Fruit fly (Drosophila melanogaster) whole organism, embryonic: ENCODE results near the gene CG43638.

ENCODE experiments used
- Ada2b ChIP-seq: fragments of 200-800 bp; sonication (Bioruptor generic); IDR thresholded peaks from 2 replicates; pipeline ENCODE4 v1.3.6; 2022; ENCODE audit warnings: missing biosample characterization, missing genetic modification characterization
- Adf1 ChIP-seq: fragments of 200-800 bp; sonication (Bioruptor generic); IDR thresholded peaks from 2 replicates; pipeline ENCODE4 v1.3.6; 2022; ENCODE audit warnings: missing biosample characterization, missing genetic modification characterization
- Atf-2 ChIP-seq: fragments of 200-800 bp; sonication (Bioruptor generic); optimal IDR thresholded peaks from 2 replicates; lab custom pipeline; 2016; ENCODE audit warnings: missing biosample characterization, missing genetic modification characterization
- Atf6 ChIP-seq: fragments of 200-800 bp; sonication (Bioruptor generic); IDR thresholded peaks from 2 replicates; pipeline ENCODE4 v1.3.6; 2022; ENCODE audit warnings: missing biosample characterization, missing genetic modification characterization
- B-H1 ChIP-seq: fragments of 200-800 bp; sonication (Bioruptor generic); IDR thresholded peaks from 3 replicates; pipeline ENCODE4 v1.3.6; 2022; ENCODE audit warnings: missing biosample characterization, missing genetic modification characterization
- CG1024 ChIP-seq: fragments of 200-800 bp; sonication (Bioruptor generic); IDR thresholded peaks from 2 replicates; pipeline ENCODE4 v1.3.6; 2022; ENCODE audit warnings: missing biosample characterization, missing genetic modification characterization
- CG1233 ChIP-seq: fragments of 200-800 bp; sonication (Bioruptor generic); optimal IDR thresholded peaks from 4 replicates; lab custom pipeline; 2018; ENCODE audit warnings: missing biosample characterization, mild to moderate bottlenecking, missing genetic modification characterization
- CG13287 ChIP-seq: fragments of 200-800 bp; sonication (Bioruptor generic); IDR thresholded peaks from 2 replicates; pipeline ENCODE4 v1.3.6; 2022; ENCODE audit warnings: missing biosample characterization, missing genetic modification characterization; ENCODE audit not compliant: partially characterized antibody
- CG13296 ChIP-seq: fragments of 200-800 bp; sonication (Bioruptor generic); optimal IDR thresholded peaks from 3 replicates; lab custom pipeline; 2018; ENCODE audit warnings: missing biosample characterization, mild to moderate bottlenecking, missing genetic modification characterization
- CG14441 ChIP-seq: fragments of 200-800 bp; sonication (Bioruptor generic); IDR thresholded peaks from 2 replicates; pipeline ENCODE4 v1.3.6; 2022; ENCODE audit warnings: missing biosample characterization, missing genetic modification characterization
- CG14667 ChIP-seq: fragments of 200-800 bp; sonication (Bioruptor generic); IDR thresholded peaks from 2 replicates; pipeline ENCODE4 v1.3.6; 2022; ENCODE audit warnings: missing biosample characterization, missing genetic modification characterization
- CG14710 ChIP-seq: fragments of 200-800 bp; sonication (Bioruptor generic); optimal IDR thresholded peaks from 3 replicates; lab custom pipeline; 2019; ENCODE audit warnings: missing biosample characterization, mild to moderate bottlenecking, missing genetic modification characterization, moderate library complexity
- CG15479 ChIP-seq: fragments of 200-800 bp; sonication (Bioruptor generic); optimal IDR thresholded peaks from 3 replicates; lab custom pipeline; 2019; ENCODE audit warnings: missing biosample characterization, mild to moderate bottlenecking, missing genetic modification characterization, moderate library complexity
- CG16863 ChIP-seq: fragments of 200-800 bp; sonication (Bioruptor generic); optimal IDR thresholded peaks from 3 replicates; lab custom pipeline; 2016; ENCODE audit warnings: missing biosample characterization, missing genetic modification characterization
- CG30431 ChIP-seq: fragments of 200-800 bp; sonication (Bioruptor generic); optimal IDR thresholded peaks from 2 replicates; lab custom pipeline; 2017; ENCODE audit warnings: missing biosample characterization, missing genetic modification characterization
- CG31224 ChIP-seq: fragments of 200-800 bp; sonication (Bioruptor generic); IDR thresholded peaks from 2 replicates; pipeline ENCODE4 v1.3.6; 2022; ENCODE audit warnings: missing biosample characterization, missing genetic modification characterization
- CG3407 ChIP-seq: fragments of 200-800 bp; sonication (Bioruptor generic); optimal IDR thresholded peaks from 2 replicates; lab custom pipeline; 2018; ENCODE audit warnings: missing biosample characterization, mild to moderate bottlenecking, missing genetic modification characterization
- CG6689 ChIP-seq: fragments of 200-800 bp; sonication (Bioruptor generic); IDR thresholded peaks from 2 replicates; pipeline ENCODE4 v1.3.6; 2022; ENCODE audit warnings: missing biosample characterization, missing genetic modification characterization
- CG7372 ChIP-seq: fragments of 200-800 bp; sonication (Bioruptor generic); IDR thresholded peaks from 2 replicates; pipeline ENCODE4 v1.3.6; 2022; ENCODE audit warnings: missing biosample characterization, missing genetic modification characterization
- CG7987 ChIP-seq: fragments of 200-800 bp; sonication (Bioruptor generic); optimal IDR thresholded peaks from 2 replicates; lab custom pipeline; 2018; ENCODE audit warnings: missing biosample characterization, mild to moderate bottlenecking, missing genetic modification characterization, moderate library complexity
- CG9437 ChIP-seq: fragments of 200-800 bp; sonication (Bioruptor generic); optimal IDR thresholded peaks from 2 replicates; lab custom pipeline; 2018; ENCODE audit warnings: missing biosample characterization, mild to moderate bottlenecking, missing genetic modification characterization
- CG9609 ChIP-seq: fragments of 200-800 bp; sonication (Bioruptor generic); optimal IDR thresholded peaks from 3 replicates; lab custom pipeline; 2016; ENCODE audit warnings: missing biosample characterization, missing genetic modification characterization
- CTCF ChIP-seq: fragments of 200-800 bp; sonication (Bioruptor generic); optimal IDR thresholded peaks from 2 replicates; lab custom pipeline; 2017; ENCODE audit warnings: missing biosample characterization, mild to moderate bottlenecking, missing genetic modification characterization, moderate library complexity
- Dbx ChIP-seq: fragments of 200-800 bp; sonication (Bioruptor generic); IDR thresholded peaks from 3 replicates; pipeline ENCODE4 v1.3.6; 2022; ENCODE audit warnings: missing biosample characterization, missing genetic modification characterization
- ERR ChIP-seq: fragments of 200-800 bp; sonication (Bioruptor generic); optimal IDR thresholded peaks from 2 replicates; lab custom pipeline; 2016; ENCODE audit warnings: missing biosample characterization, missing genetic modification characterization
- Ets97D ChIP-seq: fragments of 200-800 bp; sonication (Bioruptor generic); optimal IDR thresholded peaks from 3 replicates; lab custom pipeline; 2016; ENCODE audit warnings: missing biosample characterization, missing genetic modification characterization
- HLH3B ChIP-seq: fragments of 200-800 bp; sonication (Bioruptor generic); IDR thresholded peaks from 2 replicates; pipeline ENCODE4 v1.3.6; 2022; ENCODE audit warnings: missing biosample characterization, missing genetic modification characterization
- HLH54F ChIP-seq: fragments of 200-800 bp; sonication (Bioruptor generic); optimal IDR thresholded peaks from 3 replicates; lab custom pipeline; 2016; ENCODE audit warnings: missing biosample characterization, missing genetic modification characterization
- HmgD ChIP-seq: fragments of 200-800 bp; sonication (Bioruptor generic); optimal IDR thresholded peaks from 3 replicates; lab custom pipeline; 2016; ENCODE audit warnings: missing biosample characterization, missing genetic modification characterization
- NC2β ChIP-seq: fragments of 200-800 bp; sonication (Bioruptor generic); optimal IDR thresholded peaks from 2 replicates; lab custom pipeline; 2016; ENCODE audit warnings: missing biosample characterization, missing genetic modification characterization
- Nf-YA ChIP-seq: fragments of 200-800 bp; sonication (Bioruptor generic); IDR thresholded peaks from 2 replicates; pipeline ENCODE4 v1.3.6; 2022; ENCODE audit warnings: missing biosample characterization, missing genetic modification characterization
- Oli ChIP-seq: fragments of 200-800 bp; sonication (Bioruptor generic); optimal IDR thresholded peaks from 2 replicates; lab custom pipeline; 2018; ENCODE audit warnings: missing biosample characterization, mild to moderate bottlenecking, missing genetic modification characterization, moderate library complexity
- Rx ChIP-seq: fragments of 200-800 bp; sonication (Bioruptor generic); IDR thresholded peaks from 2 replicates; pipeline ENCODE4 v1.3.6; 2022; ENCODE audit warnings: missing biosample characterization, missing genetic modification characterization
- Sin3A ChIP-seq: fragments of >200 bp; optimal IDR thresholded peaks from 2 replicates; lab custom pipeline; 2018
- Usf ChIP-seq: fragments of 200-800 bp; sonication (Bioruptor generic); optimal IDR thresholded peaks from 2 replicates; lab custom pipeline; 2017; ENCODE audit warnings: missing genotype, missing biosample characterization, missing genetic modification characterization
- abd-A ChIP-seq: fragments of 200-800 bp; sonication (Bioruptor generic); optimal IDR thresholded peaks from 3 replicates; lab custom pipeline; 2019; ENCODE audit warnings: missing biosample characterization, mild to moderate bottlenecking, missing genetic modification characterization, moderate library complexity
- bowl ChIP-seq: fragments of 200-800 bp; sonication (Bioruptor generic); IDR thresholded peaks from 2 replicates; pipeline ENCODE4 v1.3.6; 2022; ENCODE audit warnings: missing biosample characterization, missing genetic modification characterization
- cato ChIP-seq: fragments of 200-800 bp; sonication (Bioruptor generic); optimal IDR thresholded peaks from 2 replicates; lab custom pipeline; 2016; ENCODE audit warnings: missing biosample characterization, missing genetic modification characterization, borderline replicate concordance
- caup ChIP-seq: fragments of 200-800 bp; sonication (Bioruptor generic); optimal IDR thresholded peaks from 3 replicates; lab custom pipeline; 2017; ENCODE audit warnings: missing biosample characterization, mild to moderate bottlenecking, missing genetic modification characterization, moderate library complexity; ENCODE audit not compliant: severe bottlenecking
- cg ChIP-seq: fragments of 200-800 bp; sonication (Bioruptor generic); optimal IDR thresholded peaks from 3 replicates; lab custom pipeline; 2019; ENCODE audit warnings: missing biosample characterization, mild to moderate bottlenecking, missing genetic modification characterization, moderate library complexity
- chn ChIP-seq: fragments of 200-800 bp; sonication (Bioruptor generic); optimal IDR thresholded peaks from 2 replicates; lab custom pipeline; 2016; ENCODE audit warnings: missing biosample characterization, missing genetic modification characterization
- cwo ChIP-seq: fragments of 200-800 bp; sonication (Bioruptor generic); optimal IDR thresholded peaks from 3 replicates; lab custom pipeline; 2017; ENCODE audit warnings: missing biosample characterization, missing genetic modification characterization, mild to moderate bottlenecking, moderate library complexity, missing genetic modification reagents
- grn ChIP-seq: fragments of 200-800 bp; sonication (Bioruptor generic); optimal IDR thresholded peaks from 3 replicates; lab custom pipeline; 2017; ENCODE audit warnings: missing biosample characterization, missing genetic modification characterization
- kah ChIP-seq: fragments of 200-800 bp; sonication (Bioruptor generic); optimal IDR thresholded peaks from 2 replicates; lab custom pipeline; 2018; ENCODE audit warnings: missing biosample characterization, mild to moderate bottlenecking, missing genetic modification characterization
- klu ChIP-seq: fragments of 200-800 bp; sonication (Bioruptor generic); IDR thresholded peaks from 2 replicates; pipeline ENCODE4 v1.3.6; 2022; ENCODE audit warnings: missing biosample characterization, missing genetic modification characterization
- lbe ChIP-seq: fragments of 200-800 bp; sonication (Bioruptor generic); optimal IDR thresholded peaks from 2 replicates; lab custom pipeline; 2016; ENCODE audit warnings: missing biosample characterization, mild to moderate bottlenecking, missing genetic modification characterization
- oc ChIP-seq: fragments of 200-800 bp; sonication (Bioruptor generic); optimal IDR thresholded peaks from 2 replicates; lab custom pipeline; 2018; ENCODE audit warnings: missing biosample characterization, mild to moderate bottlenecking, missing genetic modification characterization, moderate library complexity
- prd ChIP-seq, 3 experiments: fragments of >200 bp in 2 of 3; fragments of 200-800 bp in 1 of 3; sonication (Bioruptor generic) in 1 of 3; optimal IDR thresholded peaks in 2 of 3; IDR thresholded peaks in 1 of 3; 2 replicates in 2 of 3; 3 replicates in 1 of 3; pipeline versions ENCODE4 v1.3.6 to Lab custom; 2017 to 2022; ENCODE audit warnings: missing biosample characterization in 1 of 3, missing genetic modification characterization in 1 of 3
- row ChIP-seq: fragments of 200-800 bp; sonication (Bioruptor generic); IDR thresholded peaks from 3 replicates; pipeline ENCODE4 v1.3.6; 2022; ENCODE audit warnings: missing biosample characterization, missing genetic modification characterization
- sob ChIP-seq: fragments of 200-800 bp; sonication (Bioruptor generic); IDR thresholded peaks from 2 replicates; pipeline ENCODE4 v1.3.6; 2022; ENCODE audit warnings: missing biosample characterization, missing genetic modification characterization
- stwl ChIP-seq: fragments of 200-800 bp; sonication (Bioruptor generic); optimal IDR thresholded peaks from 3 replicates; lab custom pipeline; 2018; ENCODE audit warnings: missing biosample characterization, mild to moderate bottlenecking, missing genetic modification characterization, moderate library complexity
- vfl ChIP-seq: fragments of 200-800 bp; sonication (Bioruptor generic); optimal IDR thresholded peaks from 2 replicates; lab custom pipeline; 2016; ENCODE audit warnings: missing biosample characterization, missing genetic modification characterization

CG43638 gene

DNA sequence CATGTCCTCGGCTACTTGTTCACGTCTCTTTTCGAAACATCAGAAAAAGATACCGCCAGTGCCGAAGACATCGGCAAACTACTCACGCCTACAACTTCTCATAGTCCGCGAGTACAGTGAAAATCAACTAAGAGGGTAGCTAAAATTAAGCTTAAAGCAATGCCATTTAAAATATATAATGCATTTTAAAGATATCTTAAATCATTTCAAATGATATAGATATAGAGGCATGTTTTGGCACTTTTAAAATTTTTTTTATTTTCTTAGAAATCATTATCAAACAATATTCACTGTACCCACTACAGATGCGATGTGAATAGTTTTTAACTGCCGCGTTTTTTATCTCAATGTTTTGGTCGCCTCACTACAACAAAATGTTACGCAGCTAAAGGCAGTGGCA lies 6.2 kb downstream of the CG43638 start (continued):
- TF ChIP-seq CG9437 = no peak
- TF ChIP-seq prd (optimal IDR thresholded peaks at IDR 0.05; lab: Kevin White, UChicago) = no peak
- peak; percentile 67 for TF ChIP-seq prd (GFP tag; IDR thresholded peaks at IDR 0.05; lab: Robert Waterston, UW)
- TF ChIP-seq bowl (GFP tag; lab: Robert Waterston, UW) = 0 out of 2 replicates have a peak, but pooled peaks have one; percentile 21
- no peak for TF ChIP-seq CG1233
- 0 out of 2 replicates have a peak, but pooled peaks have one; percentile 17 for TF ChIP-seq CG1024 (GFP tag; lab: Robert Waterston, UW)
- peak; percentile 35; the same call in 1 of the 2 replicates for TF ChIP-seq CG6689
- TF ChIP-seq klu (GFP tag; lab: Robert Waterston, UW) = no peak
- TF ChIP-seq Nf-YA (GFP tag; lab: Robert Waterston, UW) = no peak
- TF ChIP-seq vfl (GFP tag; lab: Kevin White, UChicago) = no peak
- no peak for TF ChIP-seq caup (GFP tag; lab: Kevin White, UChicago)
- TF ChIP-seq Atf-2 = no peak
- TF ChIP-seq Ada2b (GFP tag; lab: Robert Waterston, UW) = peak; percentile 62
- no peak for TF ChIP-seq oc (tag; lab: Kevin White, UChicago)
- TF ChIP-seq Adf1 (GFP tag; lab: Robert Waterston, UW) = no peak
- no peak for TF ChIP-seq HLH54F (GFP tag; lab: Kevin White, UChicago)
- TF ChIP-seq kah (GFP tag; lab: Kevin White, UChicago) = no peak
- TF ChIP-seq abd-A (tag; lab: Kevin White, UChicago) = no peak
- TF ChIP-seq CTCF = no peak
- TF ChIP-seq stwl (tag; lab: Kevin White, UChicago) = no peak
- TF ChIP-seq cg = no peak
- no peak for TF ChIP-seq NC2β (GFP tag; lab: Kevin White, UChicago)
- TF ChIP-seq CG9609 (GFP tag; lab: Kevin White, UChicago) = no peak
- TF ChIP-seq Atf6 (GFP tag; lab: Robert Waterston, UW) = no peak
- no peak for TF ChIP-seq B-H1
- TF ChIP-seq CG3407 (GFP tag; lab: Kevin White, UChicago) = no peak
- TF ChIP-seq CG14441 = peak; percentile 47
- TF ChIP-seq CG15479 (GFP tag; lab: Kevin White, UChicago) = no peak
- no peak for TF ChIP-seq lbe
- TF ChIP-seq CG7987 (GFP tag; lab: Kevin White, UChicago) = no peak
- TF ChIP-seq CG7372 (GFP tag; lab: Robert Waterston, UW) = no peak
- TF ChIP-seq Sin3A (lab: Kevin White, UChicago) = no peak
- TF ChIP-seq cwo (GFP tag; lab: Kevin White, UChicago) = no peak
- no peak for TF ChIP-seq CG13287
- TF ChIP-seq HLH3B (GFP tag; lab: Robert Waterston, UW) = peak; percentile 48; the same call in 1 of the 2 replicates
- TF ChIP-seq HmgD (GFP tag; lab: Kevin White, UChicago) = no peak
- no peak for TF ChIP-seq sob (GFP tag; lab: Robert Waterston, UW)
- TF ChIP-seq cato (GFP tag; lab: Kevin White, UChicago) = no peak
- TF ChIP-seq ERR (GFP tag; lab: Kevin White, UChicago) = no peak
- TF ChIP-seq row = peak; percentile 68
- TF ChIP-seq Dbx (GFP tag; lab: Robert Waterston, UW) = no peak
- TF ChIP-seq CG14710 (tag; lab: Kevin White, UChicago) = peak; percentile 26
- no peak for TF ChIP-seq Rx (GFP tag; lab: Robert Waterston, UW)
- no peak for TF ChIP-seq chn (GFP tag; lab: Kevin White, UChicago)
- TF ChIP-seq CG30431 (GFP tag; lab: Kevin White, UChicago) = no peak
- TF ChIP-seq CG31224 = peak; percentile 39; the same call in 1 of the 2 replicates
- TF ChIP-seq grn (GFP tag; lab: Kevin White, UChicago) = no peak
- TF ChIP-seq Oli (tag; lab: Kevin White, UChicago) = peak; percentile 12
- TF ChIP-seq CG16863 = no peak
- no peak for TF ChIP-seq Ets97D (GFP tag; lab: Kevin White, UChicago)
- TF ChIP-seq CG13296 (GFP tag; lab: Kevin White, UChicago) = peak; percentile 37
- peak; percentile 44; the same call in 1 of the 2 replicates for TF ChIP-seq CG14667 (GFP tag; lab: Robert Waterston, UW)
- no peak for TF ChIP-seq Usf (GFP tag; lab: Kevin White, UChicago)
